Worm (Caenorhabditis elegans) whole organism, L2 larva: ENCODE data around the gene C16C4.18.

Experiments used
- ama-1 ChIP-seq: fragments of 150-350 bp; optimal IDR thresholded peaks from 2 replicates; lab custom pipeline; 2018; ENCODE audit warnings: inconsistent platforms
- blmp-1 ChIP-seq: sonication (generic microtip); optimal IDR thresholded peaks from 2 replicates; lab custom pipeline; 2017; ENCODE audit warnings: missing genetic modification characterization, mild to moderate bottlenecking, missing compliant biosample characterization, antibody characterized with exemption, moderate library complexity; ENCODE audit not compliant: insufficient read depth
- ceh-82 ChIP-seq: fragments of 150-350 bp; optimal IDR thresholded peaks from 2 replicates; lab custom pipeline; 2014; ENCODE audit warnings: missing biosample characterization, missing genetic modification characterization
- egl-27 ChIP-seq: sonication (generic microtip); optimal IDR thresholded peaks from 3 replicates; lab custom pipeline; 2017; ENCODE audit warnings: missing biosample characterization, missing genetic modification reagents, missing genetic modification characterization
- lin-13 ChIP-seq: fragments of 150-350 bp; optimal IDR thresholded peaks from 2 replicates; lab custom pipeline; 2014; ENCODE audit warnings: missing biosample characterization, missing genetic modification reagents, missing genetic modification characterization
- nhr-11 ChIP-seq: fragments of 150-350 bp; optimal IDR thresholded peaks from 2 replicates; lab custom pipeline; 2014; ENCODE audit warnings: missing biosample characterization, missing genetic modification characterization
- nhr-237 ChIP-seq: fragments of 150-350 bp; optimal IDR thresholded peaks from 2 replicates; lab custom pipeline; 2014; ENCODE audit warnings: missing biosample characterization, missing genetic modification characterization
- unc-62 ChIP-seq: fragments of 150-350 bp; optimal IDR thresholded peaks from 2 replicates; lab custom pipeline; 2014; ENCODE audit warnings: missing biosample characterization, missing genetic modification reagents, missing genetic modification characterization
- zag-1 ChIP-seq: fragments of 150-350 bp; optimal IDR thresholded peaks from 2 replicates; lab custom pipeline; 2014; ENCODE audit warnings: missing biosample characterization, missing genetic modification characterization

DNA sequence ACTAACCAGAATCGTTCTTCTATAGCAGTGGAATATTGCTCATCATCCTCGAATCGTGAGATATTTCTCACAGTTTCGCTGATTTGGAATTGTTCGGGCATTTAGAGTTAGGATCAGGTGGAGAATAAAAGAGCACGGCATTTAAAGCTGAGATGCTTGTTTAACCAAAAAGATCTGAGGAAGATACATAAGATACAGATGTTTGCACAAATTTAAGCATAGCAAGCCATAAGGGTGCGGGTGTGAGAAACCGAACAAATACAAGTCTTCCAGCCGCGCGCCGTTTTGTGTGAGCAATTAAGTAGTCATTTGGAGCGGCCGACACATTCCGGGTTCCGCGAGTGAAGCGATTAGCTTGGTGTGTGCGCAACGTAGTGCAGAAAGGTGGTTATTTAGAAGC, 25.2 kb upstream of the C16C4.18 start, which contains the start of gene math-7:
- no peak for TF ChIP-seq lin-13 (GFP tag; lab: Kevin White, UChicago)
- no peak for TF ChIP-seq nhr-11 (tag; lab: Kevin White, UChicago)
- TF ChIP-seq ama-1 (lab: Kevin White, UChicago), result no peak
- TF ChIP-seq blmp-1 (tag; lab: Kevin White, UChicago), result no peak
- no peak for TF ChIP-seq egl-27 (tag; lab: Kevin White, UChicago)
- TF ChIP-seq unc-62 (GFP tag; lab: Kevin White, UChicago), result no peak
- TF ChIP-seq ceh-82 (tag; lab: Kevin White, UChicago), result no peak
- TF ChIP-seq nhr-237 (tag; lab: Kevin White, UChicago), result no peak
- no peak for TF ChIP-seq zag-1 (tag; lab: Kevin White, UChicago)
